Worm (Caenorhabditis elegans): Measurements from ENCODE around the gene Y14H12A.2.

ce11 chrII:3959432-3960102, 29.9 kb downstream of the Y14H12A.2 start:
- TF ChIP-seq pqm-1 (tag; optimal IDR thresholded peaks at IDR 0.05) (no peak), sox-4 (tag; optimal IDR thresholded peaks at IDR 0.05) (no peak), hlh-6 (tag; optimal IDR thresholded peaks at IDR 0.05) (no peak), ama-1 (optimal IDR thresholded peaks at IDR 0.05) (no peak), pha-4 (tag; optimal IDR thresholded peaks at IDR 0.05) (no peak), pros-1 (tag; optimal IDR thresholded peaks at IDR 0.05) (no peak), hlh-15 (tag; optimal IDR thresholded peaks at IDR 0.05) (no peak), ceh-14 (tag; optimal IDR thresholded peaks at IDR 0.05) (no peak), fkh-10 (GFP tag; optimal IDR thresholded peaks at IDR 0.05) (no peak), ceh-34 (tag; optimal IDR thresholded peaks at IDR 0.05) (no peak), odd-2 (tag; optimal IDR thresholded peaks at IDR 0.05) (no peak)
